Fruit fly (Drosophila melanogaster): ENCODE data around the gene CG17544.
A peak's percentile ranks its signal among the peaks of the same experiment; 100 is the strongest.

Gene CG17544

DNA sequence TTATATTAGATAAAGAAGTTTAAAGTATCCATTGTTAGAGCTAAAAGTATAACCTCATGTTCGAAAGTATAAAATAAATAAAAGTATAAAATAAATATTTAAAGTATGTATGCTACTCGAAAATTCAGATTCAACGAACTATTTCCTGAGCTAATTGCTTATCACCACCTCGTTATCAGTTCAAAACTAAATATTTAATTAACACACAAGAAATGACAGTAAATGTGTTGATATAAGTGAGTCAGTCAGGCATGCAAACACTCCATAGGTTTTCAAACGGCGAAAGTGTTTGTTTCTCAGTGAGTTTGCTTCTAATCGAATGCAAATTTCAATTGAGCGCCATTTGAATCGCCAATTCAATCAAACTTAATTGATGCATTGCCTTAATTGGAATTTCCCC lies 36.0 kb upstream of the CG17544 start (continued):
- TF ChIP-seq CG10979 (tag; optimal IDR thresholded peaks at IDR 0.05) = peak; percentile 20
- peak; percentile 64 for TF ChIP-seq CG18599 (GFP tag; optimal IDR thresholded peaks at IDR 0.05)
- peak; percentile 4 for TF ChIP-seq CG34376 (GFP tag; optimal IDR thresholded peaks at IDR 0.05)
- no peak for TF ChIP-seq CG16815 (GFP tag; optimal IDR thresholded peaks at IDR 0.05)
- peak; percentile 35 for TF ChIP-seq CG10147 (GFP tag; optimal IDR thresholded peaks at IDR 0.05)
- no peak for TF ChIP-seq Hey (tag; optimal IDR thresholded peaks at IDR 0.05)
- TF ChIP-seq sd (tag; optimal IDR thresholded peaks at IDR 0.05) = peak; percentile 55
- TF ChIP-seq B-H1 (GFP tag; IDR thresholded peaks at IDR 0.05) = no peak
- no peak for TF ChIP-seq trh (GFP tag; optimal IDR thresholded peaks at IDR 0.05)
- TF ChIP-seq CG15269 (tag; optimal IDR thresholded peaks at IDR 0.05) = peak; percentile 15
- no peak for TF ChIP-seq gfzf (GFP tag; optimal IDR thresholded peaks at IDR 0.05)
- TF ChIP-seq gcm2 (GFP tag; optimal IDR thresholded peaks at IDR 0.05) = no peak
- TF ChIP-seq ind (GFP tag; optimal IDR thresholded peaks at IDR 0.05) = no peak
- TF ChIP-seq gcm (GFP tag; optimal IDR thresholded peaks at IDR 0.05) = peak; percentile 84
- TF ChIP-seq CG30020 (tag; optimal IDR thresholded peaks at IDR 0.05) = no peak
- TF ChIP-seq Sin3A (optimal IDR thresholded peaks at IDR 0.05) = no peak
- TF ChIP-seq CG6765 (GFP tag; optimal IDR thresholded peaks at IDR 0.05) = peak; percentile 32
- peak; percentile 75 for TF ChIP-seq tap (tag; optimal IDR thresholded peaks at IDR 0.05)
- TF ChIP-seq CG10543 (GFP tag; optimal IDR thresholded peaks at IDR 0.05) = peak; percentile 53
- TF ChIP-seq CG12236 (GFP tag; optimal IDR thresholded peaks at IDR 0.05) = peak; percentile 16
- TF ChIP-seq Antp (GFP tag; optimal IDR thresholded peaks at IDR 0.05) = no peak
- TF ChIP-seq CG1832 (GFP tag; optimal IDR thresholded peaks at IDR 0.05) = no peak
- TF ChIP-seq D (optimal IDR thresholded peaks at IDR 0.05) = no peak
- TF ChIP-seq D (GFP tag; optimal IDR thresholded peaks at IDR 0.05) = peak; percentile 64
- peak; percentile 87 for TF ChIP-seq Kr (GFP tag; optimal IDR thresholded peaks at IDR 0.05)
- TF ChIP-seq sens (GFP tag) = peak; percentile 77
- TF ChIP-seq NC2α (GFP tag; optimal IDR thresholded peaks at IDR 0.05) = no peak
- TF ChIP-seq bowl (GFP tag; IDR thresholded peaks at IDR 0.05) = no peak
- TF ChIP-seq dysf (GFP tag; IDR thresholded peaks at IDR 0.05) = no peak
- TF ChIP-seq crp (GFP tag; optimal IDR thresholded peaks at IDR 0.05) = no peak
- peak; percentile 2 for TF ChIP-seq CG12659 (GFP tag; optimal IDR thresholded peaks at IDR 0.05)
- TF ChIP-seq CG15514 (GFP tag; optimal IDR thresholded peaks at IDR 0.05) = peak; percentile 27
- TF ChIP-seq Six4 (GFP tag; optimal IDR thresholded peaks at IDR 0.05) = no peak
- peak; percentile 56; the same call in 1 of the 3 replicates for TF ChIP-seq ci (GFP tag; IDR thresholded peaks at IDR 0.05)
- no peak for TF ChIP-seq vnd (GFP tag; IDR thresholded peaks at IDR 0.05; ENCODE audit: partially characterized antibody)
- no peak for TF ChIP-seq eyg (GFP tag; optimal IDR thresholded peaks at IDR 0.05)
- TF ChIP-seq repo (GFP tag; optimal IDR thresholded peaks at IDR 0.05) = no peak
- no peak for TF ChIP-seq Neu2 (GFP tag; optimal IDR thresholded peaks at IDR 0.05; ENCODE audit: borderline replicate concordance)
- peak; percentile 85 for TF ChIP-seq wek (GFP tag; optimal IDR thresholded peaks at IDR 0.05)
- TF ChIP-seq CG14860 (GFP tag; IDR thresholded peaks at IDR 0.05; ENCODE audit: partially characterized antibody) = no peak
- TF ChIP-seq CG32772 (GFP tag; IDR thresholded peaks at IDR 0.05) = no peak
- TF ChIP-seq Xrp1 (GFP tag; IDR thresholded peaks at IDR 0.05) = peak; percentile 68
- peak; percentile 22 for TF ChIP-seq CG12299 (tag; optimal IDR thresholded peaks at IDR 0.05)
- no peak for TF ChIP-seq CG5245 (GFP tag; optimal IDR thresholded peaks at IDR 0.05)
- no peak for TF ChIP-seq CG12744 (GFP tag; optimal IDR thresholded peaks at IDR 0.05)
- no peak for TF ChIP-seq Nf-YC (tag; optimal IDR thresholded peaks at IDR 0.05)
- TF ChIP-seq CG14050 (GFP tag; IDR thresholded peaks at IDR 0.05) = no peak
- no peak for TF ChIP-seq CG11398 (GFP tag; optimal IDR thresholded peaks at IDR 0.05)
- TF ChIP-seq CG17802 (tag; optimal IDR thresholded peaks at IDR 0.05) = no peak
- peak; percentile 53 for TF ChIP-seq trem (tag; optimal IDR thresholded peaks at IDR 0.05)
- TF ChIP-seq CG8924 (tag; optimal IDR thresholded peaks at IDR 0.05) = peak; percentile 55
- TF ChIP-seq CG14667 (GFP tag; IDR thresholded peaks at IDR 0.05) = no peak
